Fruit fly (Drosophila melanogaster) whole organism, prepupa: ENCODE measurements around the gene CG14346.

ENCODE experiments used
- Blimp-1 ChIP-seq: fragments of 200-800 bp; sonication (Bioruptor generic); optimal IDR thresholded peaks from 3 replicates; lab custom pipeline; 2017; ENCODE audit warnings: missing biosample characterization, missing genetic modification characterization, mild to moderate bottlenecking, moderate library complexity, missing genetic modification reagents
- CG10631 ChIP-seq: fragments of 200-800 bp; sonication (Bioruptor generic); optimal IDR thresholded peaks from 2 replicates; lab custom pipeline; 2016; ENCODE audit warnings: missing biosample characterization, missing genetic modification characterization
- CG11762 ChIP-seq: fragments of 200-800 bp; sonication (Bioruptor generic); optimal IDR thresholded peaks from 3 replicates; lab custom pipeline; 2016; ENCODE audit warnings: missing biosample characterization, missing genetic modification characterization; ENCODE audit not compliant: insufficient read depth
- CG11902 ChIP-seq: fragments of 200-800 bp; sonication (Bioruptor generic); optimal IDR thresholded peaks from 3 replicates; lab custom pipeline; 2016; ENCODE audit warnings: missing biosample characterization, missing genetic modification characterization
- CG1621 ChIP-seq: fragments of 200-800 bp; sonication (Bioruptor generic); optimal IDR thresholded peaks from 3 replicates; lab custom pipeline; 2018; ENCODE audit warnings: missing biosample characterization, mild to moderate bottlenecking, missing genetic modification characterization
- CG16779 ChIP-seq: fragments of 200-800 bp; sonication (Bioruptor generic); optimal IDR thresholded peaks from 3 replicates; lab custom pipeline; 2017; ENCODE audit warnings: missing biosample characterization, mild to moderate bottlenecking, missing genetic modification characterization
- CG3032 ChIP-seq: fragments of 200-800 bp; optimal IDR thresholded peaks from 2 replicates; lab custom pipeline; 2019; ENCODE audit warnings: missing biosample characterization, mild to moderate bottlenecking, missing genetic modification characterization, moderate library complexity
- CG31627 ChIP-seq: fragments of 200-800 bp; sonication (Bioruptor generic); optimal IDR thresholded peaks from 3 replicates; lab custom pipeline; 2016; ENCODE audit warnings: missing biosample characterization, missing genetic modification characterization
- CG32006 ChIP-seq: fragments of 200-800 bp; sonication (Bioruptor generic); optimal IDR thresholded peaks from 3 replicates; lab custom pipeline; 2017; ENCODE audit warnings: missing biosample characterization, mild to moderate bottlenecking, missing genetic modification characterization
- CG4318 ChIP-seq: fragments of 200-800 bp; sonication (Bioruptor generic); optimal IDR thresholded peaks from 3 replicates; lab custom pipeline; 2017; ENCODE audit warnings: missing biosample characterization, mild to moderate bottlenecking, missing genetic modification characterization
- CG6163 ChIP-seq: fragments of 200-800 bp; sonication (Bioruptor generic); IDR thresholded peaks from 3 replicates; pipeline ENCODE4 v1.3.6; 2022; ENCODE audit warnings: missing biosample characterization, missing genetic modification characterization
- CG6792 ChIP-seq: fragments of 200-800 bp; sonication (Bioruptor generic); optimal IDR thresholded peaks from 3 replicates; lab custom pipeline; 2016; ENCODE audit warnings: missing biosample characterization, missing genetic modification characterization
- CG7368 ChIP-seq: fragments of 200-800 bp; sonication (Bioruptor generic); optimal IDR thresholded peaks from 3 replicates; lab custom pipeline; 2016; ENCODE audit warnings: missing biosample characterization, missing genetic modification characterization
- CG8319 ChIP-seq: fragments of 200-800 bp; sonication (Bioruptor generic); optimal IDR thresholded peaks from 3 replicates; lab custom pipeline; 2016; ENCODE audit warnings: missing biosample characterization, missing genetic modification characterization
- Eip78C ChIP-seq: fragments of 200-800 bp; sonication (Bioruptor generic); peaks from one replicate; lab custom pipeline; 2016; ENCODE audit warnings: missing biosample characterization, missing genetic modification characterization
- Eip93F ChIP-seq: fragments of 200-800 bp; sonication (Bioruptor generic); optimal IDR thresholded peaks from 2 replicates; lab custom pipeline; 2016; ENCODE audit warnings: missing biosample characterization, mild to moderate bottlenecking, missing genetic modification characterization
- Ets96B ChIP-seq: fragments of 200-800 bp; optimal IDR thresholded peaks from 2 replicates; lab custom pipeline; 2019; ENCODE audit warnings: missing biosample characterization, mild to moderate bottlenecking, missing genetic modification characterization, moderate library complexity
- Gug ChIP-seq: fragments of 200-800 bp; sonication (Bioruptor generic); IDR thresholded peaks from 2 replicates; pipeline ENCODE4 v1.3.6; 2022; ENCODE audit warnings: missing biosample characterization, missing genetic modification characterization
- Hr4 ChIP-seq: fragments of 200-800 bp; sonication (Bioruptor generic); optimal IDR thresholded peaks from 3 replicates; lab custom pipeline; 2016; ENCODE audit warnings: missing biosample characterization, missing genetic modification characterization
- Lpt ChIP-seq: fragments of 200-800 bp; sonication (Bioruptor generic); optimal IDR thresholded peaks from 3 replicates; lab custom pipeline; 2016; ENCODE audit warnings: missing biosample characterization, missing genetic modification characterization
- Met ChIP-seq: fragments of 200-800 bp; sonication (Bioruptor generic); optimal IDR thresholded peaks from 3 replicates; lab custom pipeline; 2016; ENCODE audit warnings: missing biosample characterization, missing genetic modification characterization
- OdsH ChIP-seq: fragments of 200-800 bp; sonication (Bioruptor generic); optimal IDR thresholded peaks from 3 replicates; lab custom pipeline; 2016; ENCODE audit warnings: missing biosample characterization, missing genetic modification characterization
- Sox102F ChIP-seq: fragments of 200-800 bp; sonication (Bioruptor generic); optimal IDR thresholded peaks from 2 replicates; lab custom pipeline; 2016; ENCODE audit warnings: missing biosample characterization, mild to moderate bottlenecking, missing genetic modification characterization
- Sox14 ChIP-seq: fragments of 200-800 bp; sonication (Bioruptor generic); optimal IDR thresholded peaks from 3 replicates; lab custom pipeline; 2016; ENCODE audit warnings: missing biosample characterization, missing genetic modification characterization
- Sox15 ChIP-seq: fragments of 200-800 bp; sonication (Bioruptor generic); optimal IDR thresholded peaks from 3 replicates; lab custom pipeline; 2016; ENCODE audit warnings: missing biosample characterization, missing genetic modification characterization
- dac ChIP-seq: fragments of 200-800 bp; sonication (Bioruptor generic); optimal IDR thresholded peaks from 2 replicates; lab custom pipeline; 2017; ENCODE audit warnings: missing biosample characterization, mild to moderate bottlenecking, missing genetic modification characterization
- esn ChIP-seq: fragments of 200-800 bp; sonication (Bioruptor generic); optimal IDR thresholded peaks from 2 replicates; lab custom pipeline; 2016; ENCODE audit warnings: missing biosample characterization, mild to moderate bottlenecking, missing genetic modification characterization, moderate library complexity
- fd85E ChIP-seq: fragments of 200-800 bp; sonication (Bioruptor generic); optimal IDR thresholded peaks from 3 replicates; lab custom pipeline; 2016; ENCODE audit warnings: missing biosample characterization, missing genetic modification characterization
- fkh ChIP-seq: fragments of 200-800 bp; sonication (Bioruptor generic); optimal IDR thresholded peaks from 3 replicates; lab custom pipeline; 2017; ENCODE audit warnings: missing biosample characterization, mild to moderate bottlenecking, missing genetic modification characterization, moderate library complexity
- lz ChIP-seq: fragments of 200-800 bp; sonication (Bioruptor generic); optimal IDR thresholded peaks from 3 replicates; lab custom pipeline; 2016; ENCODE audit warnings: missing biosample characterization, missing genetic modification characterization
- net ChIP-seq: fragments of 200-800 bp; sonication (Bioruptor generic); optimal IDR thresholded peaks from 3 replicates; lab custom pipeline; 2016; ENCODE audit warnings: missing biosample characterization, missing genetic modification characterization
- salr ChIP-seq, 2 experiments: fragments of 200-800 bp; sonication (Bioruptor generic); optimal IDR thresholded peaks; 3 replicates each; lab custom pipeline; 2016 to 2018; ENCODE audit warnings: missing biosample characterization in 2 of 2, missing genetic modification characterization in 2 of 2, mild to moderate bottlenecking in 1 of 2
- spab ChIP-seq: fragments of 200-800 bp; sonication (Bioruptor generic); optimal IDR thresholded peaks from 2 replicates; lab custom pipeline; 2017; ENCODE audit warnings: missing biosample characterization, mild to moderate bottlenecking, missing genetic modification characterization, missing genetic modification reagents
- svp ChIP-seq: fragments of 200-800 bp; sonication (Bioruptor generic); peaks from one replicate; lab custom pipeline; 2016; ENCODE audit warnings: missing biosample characterization, missing genetic modification characterization
- topi ChIP-seq: fragments of 200-800 bp; sonication (Bioruptor generic); optimal IDR thresholded peaks from 3 replicates; lab custom pipeline; 2016; ENCODE audit warnings: missing biosample characterization, missing genetic modification characterization
- vri ChIP-seq: fragments of 200-800 bp; sonication (Bioruptor generic); optimal IDR thresholded peaks from 3 replicates; lab custom pipeline; 2016; ENCODE audit warnings: missing biosample characterization, mild to moderate bottlenecking, missing genetic modification characterization

CG14346 gene

DNA sequence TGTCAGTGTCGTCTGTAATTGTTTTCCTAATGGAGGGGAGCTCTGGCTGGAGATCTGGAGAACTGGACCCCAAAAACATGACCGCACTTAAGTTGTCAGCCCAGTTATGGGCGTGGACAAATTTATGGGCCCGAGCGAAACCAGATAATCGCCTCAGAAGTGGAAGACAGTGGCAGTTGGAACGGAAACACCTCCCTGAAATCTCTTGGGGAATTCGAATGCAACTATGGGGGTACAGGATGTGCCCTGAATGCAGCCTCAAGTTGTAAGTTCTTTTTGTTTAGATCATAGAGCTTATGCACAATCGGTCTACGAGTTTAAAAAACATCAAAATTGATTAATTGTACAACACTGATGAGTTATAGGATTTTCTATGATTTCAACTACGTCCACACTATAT lies at the start of gene CG14346:
Gene CG14346 (plus strand): TSS at position 301 of the 400 bp plus-strand sequence.
- TF ChIP-seq CG11902 (GFP tag; lab: Kevin White, UChicago) = no peak
- TF ChIP-seq, all 60 proteins: peak for 0

DNA sequence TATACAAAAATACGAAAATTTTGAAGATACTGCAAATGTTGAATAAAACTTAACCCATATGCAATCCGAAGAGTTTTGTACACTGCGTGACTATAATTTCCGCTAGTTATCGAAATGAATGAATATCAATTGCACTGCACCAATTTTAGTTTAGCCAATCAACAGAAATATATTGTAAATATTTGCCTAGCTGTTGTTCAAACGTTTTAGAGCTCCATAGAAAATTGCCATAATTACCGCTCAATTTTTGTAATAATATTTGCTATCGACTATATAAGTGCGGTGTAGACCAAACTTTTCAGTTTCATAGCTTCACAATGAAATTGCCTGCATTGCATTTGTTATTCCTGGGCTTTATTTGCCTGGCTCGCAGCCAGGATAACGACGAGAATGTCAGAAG lies 38.9 kb upstream of the CG14346 start, which contains the start of gene a5:
Gene a5 (plus strand): TSS at position 301 of the 400 bp plus-strand sequence.
- TF ChIP-seq vri = no peak
- no peak for TF ChIP-seq lz (GFP tag; lab: Kevin White, UChicago)
- no peak for TF ChIP-seq salr (GFP tag; optimal IDR thresholded peaks at IDR 0.05; lab: Kevin White, UChicago)
- TF ChIP-seq CG7368 = no peak
- no peak for TF ChIP-seq spab (GFP tag; lab: Kevin White, UChicago)
- no peak for TF ChIP-seq Gug (GFP tag; lab: Robert Waterston, UW)
- TF ChIP-seq Sox15 (GFP tag; lab: Kevin White, UChicago) = no peak
- no peak for TF ChIP-seq topi (GFP tag; lab: Kevin White, UChicago)
- no peak for TF ChIP-seq fd85E
- TF ChIP-seq, all 60 proteins: peak for 0

DNA sequence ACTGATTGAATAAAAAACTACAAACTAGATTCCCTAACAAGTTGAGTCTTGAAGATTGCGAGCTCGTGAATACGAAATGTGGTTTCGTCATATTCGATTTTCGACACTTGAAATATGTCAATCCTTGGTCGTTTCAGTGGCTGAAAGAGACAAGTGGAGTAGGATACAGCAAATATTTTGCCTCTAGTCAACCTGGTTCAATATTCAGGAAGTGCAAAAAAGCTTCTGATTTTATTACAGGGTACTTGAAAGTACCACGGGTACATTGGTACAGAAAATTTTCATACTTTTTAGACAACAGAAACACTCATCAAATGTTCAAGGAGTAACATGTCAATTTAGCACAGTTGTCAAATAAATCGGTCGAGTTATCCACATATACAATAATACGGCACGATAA lies 34.0 kb upstream of the CG14346 start, which contains the start of gene CG5440:
Gene CG5440 (plus strand): TSS at position 301 of the 400 bp plus-strand sequence.
- TF ChIP-seq CG11902 (GFP tag; lab: Kevin White, UChicago) = no peak
- TF ChIP-seq CG32006 (GFP tag; lab: Kevin White, UChicago) = no peak
- TF ChIP-seq fkh (GFP tag; lab: Kevin White, UChicago) = no peak
- no peak for TF ChIP-seq spab (GFP tag; lab: Kevin White, UChicago)
- TF ChIP-seq Eip78C (GFP tag; lab: Kevin White, UChicago) = no peak
- no peak for TF ChIP-seq net (GFP tag; lab: Kevin White, UChicago)
- no peak for TF ChIP-seq Gug (GFP tag; lab: Robert Waterston, UW)
- TF ChIP-seq CG3032 (tag; lab: Kevin White, UChicago) = no peak
- no peak for TF ChIP-seq CG6163 (GFP tag; lab: Robert Waterston, UW)
- no peak for TF ChIP-seq CG16779
- TF ChIP-seq Lpt = no peak
- TF ChIP-seq CG11762 (GFP tag; lab: Kevin White, UChicago) = no peak
- TF ChIP-seq svp (GFP tag; lab: Kevin White, UChicago) = no peak
- no peak for TF ChIP-seq Eip93F
- no peak for TF ChIP-seq salr (GFP tag; optimal IDR thresholded peaks at IDR 0.05; lab: Kevin White, UChicago)
- no peak for TF ChIP-seq Sox14 (GFP tag; lab: Kevin White, UChicago)
- no peak for TF ChIP-seq Ets96B (tag; lab: Kevin White, UChicago)
- TF ChIP-seq CG8319 (GFP tag; lab: Kevin White, UChicago) = no peak

DNA sequence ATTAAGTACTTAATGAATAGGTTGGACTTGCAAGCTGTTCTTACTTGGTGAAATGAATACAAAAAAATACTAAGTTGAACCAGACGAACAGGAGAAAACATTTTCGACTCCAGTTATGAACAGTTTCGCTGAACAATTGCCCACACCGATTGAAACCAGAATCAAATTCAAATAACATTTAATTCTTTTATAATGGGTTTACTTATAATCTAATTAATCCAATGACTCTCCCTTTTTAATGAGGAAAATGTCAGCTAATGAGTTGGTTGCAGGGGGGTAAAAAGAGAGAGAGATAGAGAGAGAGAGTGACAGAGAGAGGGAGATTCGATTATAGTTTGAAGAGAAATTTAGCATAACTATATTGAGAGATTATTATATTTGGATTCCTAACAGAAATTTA lies 25.8 kb upstream of the CG14346 start, which contains the start of gene CG33923:
Gene CG33923 (minus strand): TSS at position 101 of the 400 bp plus-strand sequence.
- TF ChIP-seq CG11902 (GFP tag; lab: Kevin White, UChicago) (no peak), OdsH (GFP tag; lab: Kevin White, UChicago) (no peak), CG6792 (GFP tag; lab: Kevin White, UChicago) (no peak), Eip93F (no peak), dac (no peak), CG6163 (GFP tag; lab: Robert Waterston, UW) (no peak)
- TF ChIP-seq, all 60 proteins: peak for 0

DNA sequence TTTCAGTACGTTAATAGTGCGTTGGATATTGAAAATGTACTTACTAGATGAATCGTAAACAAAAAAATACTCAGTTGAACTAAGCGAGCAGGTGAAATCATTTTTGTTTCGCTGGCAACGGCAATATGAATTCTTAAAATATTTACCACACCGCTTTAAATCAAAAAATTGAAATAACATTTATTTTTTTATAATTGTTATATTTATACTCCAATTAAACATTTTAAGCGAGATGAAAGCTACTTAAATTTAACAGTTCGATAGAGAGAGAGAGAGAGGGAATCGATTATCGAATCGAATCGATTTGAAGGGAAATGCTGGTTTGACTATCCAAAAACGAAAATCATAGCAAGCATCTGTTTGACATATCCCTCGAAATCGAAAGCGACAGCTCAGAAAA lies 23.7 kb upstream of the CG14346 start, which contains the start of the genes CG33922 and Cdlc2:
Gene CG33922 (minus strand): TSS at position 101 of the 400 bp plus-strand sequence.
Gene Cdlc2 (plus strand): TSS at position 330 of the 400 bp plus-strand sequence.
- TF ChIP-seq topi (GFP tag; lab: Kevin White, UChicago) (no peak), CG10631 (no peak), Met (GFP tag; lab: Kevin White, UChicago) (no peak), Gug (GFP tag; lab: Robert Waterston, UW) (no peak), esn (GFP tag; lab: Kevin White, UChicago) (no peak), Blimp-1 (GFP tag; lab: Kevin White, UChicago) (no peak), CG16779 (no peak), CG4318 (GFP tag; lab: Kevin White, UChicago) (no peak), CG1621 (no peak), CG7368 (no peak), salr (GFP tag; optimal IDR thresholded peaks at IDR 0.05; lab: Kevin White, UChicago) (no peak), CG31627 (no peak), OdsH (GFP tag; lab: Kevin White, UChicago) (no peak), Sox102F (GFP tag; lab: Kevin White, UChicago) (no peak), Hr4 (GFP tag; lab: Kevin White, UChicago) (no peak)
